Fruit fly (Drosophila melanogaster): ENCODE results near the gene CG6144.
A peak's percentile ranks its signal among the peaks of the same experiment; 100 is the strongest.

The CG6144 gene

DNA sequence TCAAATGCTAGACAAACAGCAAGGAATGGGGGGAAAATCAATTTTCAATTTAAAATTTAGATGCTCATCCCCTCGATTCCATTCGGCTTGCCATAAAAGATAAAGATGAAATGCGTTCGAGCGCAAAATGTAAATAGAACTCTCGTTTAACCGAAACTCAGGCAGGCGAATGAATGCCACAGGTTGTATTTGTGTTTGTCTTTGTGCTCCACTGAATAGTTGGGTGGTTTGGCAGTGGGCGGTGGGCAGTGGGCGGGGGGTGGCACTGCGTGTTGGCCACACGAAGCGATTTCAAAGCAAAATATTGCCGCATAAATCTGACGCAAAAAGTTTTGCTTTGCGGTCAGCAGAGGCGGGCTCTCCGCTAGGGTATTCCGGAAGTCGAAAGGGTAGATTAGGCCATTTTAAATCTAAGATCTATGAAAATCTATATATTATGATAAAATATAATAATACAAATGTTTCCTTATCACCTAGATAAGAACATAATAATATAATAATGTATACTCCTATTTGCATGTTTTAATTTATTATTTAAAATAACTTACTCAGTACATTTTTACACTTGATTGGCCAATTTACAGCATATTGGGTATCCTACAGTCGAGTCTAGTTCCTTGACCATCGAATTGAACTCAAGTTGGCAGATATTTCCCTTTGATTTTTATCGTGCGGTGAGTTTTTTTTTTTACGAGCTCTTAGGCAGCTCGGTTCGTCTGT lies 33.8 kb downstream of the CG6144 start (continued):
- TF ChIP-seq ab (GFP tag; optimal IDR thresholded peaks at IDR 0.05) (no peak), Elba2 (GFP tag; optimal IDR thresholded peaks at IDR 0.05) (no peak), chif (GFP tag; optimal IDR thresholded peaks at IDR 0.05) (no peak), psq (GFP tag; optimal IDR thresholded peaks at IDR 0.05) (no peak), br (optimal IDR thresholded peaks at IDR 0.05) (no peak), Trl (optimal IDR thresholded peaks at IDR 0.05) (no peak), Trl (GFP tag; optimal IDR thresholded peaks at IDR 0.05) (no peak), CG2202 (tag; optimal IDR thresholded peaks at IDR 0.05) (no peak), Ets65A (GFP tag) (peak; percentile 66), Vsx1 (GFP tag; optimal IDR thresholded peaks at IDR 0.05) (peak; percentile 4), Spps (tag; optimal IDR thresholded peaks at IDR 0.05) (no peak), Dll (GFP tag; IDR thresholded peaks at IDR 0.05; ENCODE audit: partially characterized antibody) (no peak), NC2β (GFP tag; optimal IDR thresholded peaks at IDR 0.05) (no peak), CG11247 (GFP tag; IDR thresholded peaks at IDR 0.05) (peak; percentile 30; the same call in 1 of the 2 replicates), fru (optimal IDR thresholded peaks at IDR 0.05) (no peak), sug (tag; optimal IDR thresholded peaks at IDR 0.05) (peak; percentile 15), ems (GFP tag; optimal IDR thresholded peaks at IDR 0.05) (no peak), gfzf (GFP tag; optimal IDR thresholded peaks at IDR 0.05) (no peak), CG9932 (GFP tag; IDR thresholded peaks at IDR 0.05) (peak; percentile 42; the same call in 1 of the 2 replicates), Lhr (GFP tag; optimal IDR thresholded peaks at IDR 0.05) (no peak), inv (GFP tag; IDR thresholded peaks at IDR 0.05; ENCODE audit: partially characterized antibody) (no peak), CG34224 (GFP tag; IDR thresholded peaks at IDR 0.05; ENCODE audit: partially characterized antibody) (no peak), Xrp1 (GFP tag; IDR thresholded peaks at IDR 0.05) (peak; percentile 62), CG8765 (GFP tag; IDR thresholded peaks at IDR 0.05) (no peak), CG9797 (GFP tag; optimal IDR thresholded peaks at IDR 0.05) (no peak), CG14965 (GFP tag; optimal IDR thresholded peaks at IDR 0.05; ENCODE audit: borderline replicate concordance) (no peak), CG8478 (optimal IDR thresholded peaks at IDR 0.05) (no peak), CG15601 (tag; optimal IDR thresholded peaks at IDR 0.05) (peak; percentile 11), Hsf (GFP tag; optimal IDR thresholded peaks at IDR 0.05) (no peak), rib (GFP tag; IDR thresholded peaks at IDR 0.05) (no peak), Atf3 (GFP tag; optimal IDR thresholded peaks at IDR 0.05) (no peak), exex (tag; optimal IDR thresholded peaks at IDR 0.05) (no peak), ase (GFP tag; IDR thresholded peaks at IDR 0.05) (peak; percentile 60; the same call in 1 of the 3 replicates), CG9876 (GFP tag; optimal IDR thresholded peaks at IDR 0.05) (no peak), otp (GFP tag; IDR thresholded peaks at IDR 0.05) (no peak), Nf-YB (GFP tag; optimal IDR thresholded peaks at IDR 0.05) (no peak), pzg (GFP tag; optimal IDR thresholded peaks at IDR 0.05) (no peak), bigmax (GFP tag; optimal IDR thresholded peaks at IDR 0.05) (no peak), slp2 (GFP tag; optimal IDR thresholded peaks at IDR 0.05) (no peak), CG5180 (GFP tag; optimal IDR thresholded peaks at IDR 0.05) (peak; percentile 52), CG8359 (GFP tag; optimal IDR thresholded peaks at IDR 0.05; ENCODE audit: borderline replicate concordance) (no peak), CG6654 (GFP tag; optimal IDR thresholded peaks at IDR 0.05) (no peak), Fer2 (tag; optimal IDR thresholded peaks at IDR 0.05) (no peak), peb (GFP tag; IDR thresholded peaks at IDR 0.05) (no peak), CG7271 (tag; optimal IDR thresholded peaks at IDR 0.05) (no peak), usp (GFP tag; optimal IDR thresholded peaks at IDR 0.05) (no peak), nmo (GFP tag; optimal IDR thresholded peaks at IDR 0.05) (peak; percentile 79), tup (GFP tag; optimal IDR thresholded peaks at IDR 0.05) (no peak), scrt (GFP tag; optimal IDR thresholded peaks at IDR 0.05) (peak; percentile 85), NC2α (GFP tag; optimal IDR thresholded peaks at IDR 0.05) (no peak), grau (tag; optimal IDR thresholded peaks at IDR 0.05) (peak; percentile 75)

Measured in whole organism, embryonic.